Fruit fly (Drosophila melanogaster) whole organism, pupa: ENCODE measurements around the gene CG12321.

ENCODE experiments used
- CG10348 ChIP-seq: fragments of 200-800 bp; sonication (Bioruptor generic); IDR thresholded peaks from 2 replicates; pipeline ENCODE4 v1.3.6; 2022; ENCODE audit warnings: missing biosample characterization, missing genetic modification characterization
- CG12605 ChIP-seq: fragments of 200-800 bp; sonication (Bioruptor generic); IDR thresholded peaks from 2 replicates; pipeline ENCODE4 v1.3.6; 2022; ENCODE audit warnings: missing biosample characterization, missing genetic modification characterization
- CG13204 ChIP-seq: fragments of 200-800 bp; sonication (Bioruptor generic); optimal IDR thresholded peaks from 2 replicates; lab custom pipeline; 2018; ENCODE audit warnings: missing biosample characterization, mild to moderate bottlenecking, missing genetic modification characterization, moderate library complexity
- CG14655 ChIP-seq: fragments of 200-800 bp; sonication (Bioruptor generic); optimal IDR thresholded peaks from 3 replicates; lab custom pipeline; 2017; ENCODE audit warnings: mild to moderate bottlenecking, missing biosample characterization, missing genetic modification reagents, missing genetic modification characterization
- CG15710 ChIP-seq: fragments of 200-800 bp; sonication (Bioruptor generic); optimal IDR thresholded peaks from 2 replicates; lab custom pipeline; 2018; ENCODE audit warnings: missing biosample characterization, mild to moderate bottlenecking, missing genetic modification characterization, moderate library complexity
- CG17806 ChIP-seq: fragments of 200-800 bp; sonication (Bioruptor generic); optimal IDR thresholded peaks from 2 replicates; lab custom pipeline; 2018; ENCODE audit warnings: missing biosample characterization, mild to moderate bottlenecking, missing genetic modification characterization, moderate library complexity
- CG32121 ChIP-seq: fragments of 200-800 bp; sonication (Bioruptor generic); IDR thresholded peaks from 2 replicates; pipeline ENCODE4 v1.3.6; 2022; ENCODE audit warnings: missing biosample characterization, missing genetic modification characterization
- CG34367 ChIP-seq: fragments of 200-800 bp; sonication (Bioruptor generic); optimal IDR thresholded peaks from 2 replicates; lab custom pipeline; 2018; ENCODE audit warnings: missing biosample characterization, mild to moderate bottlenecking, missing genetic modification characterization
- CG4496 ChIP-seq: fragments of 200-800 bp; sonication (Bioruptor generic); IDR thresholded peaks from 3 replicates; pipeline ENCODE4 v1.3.6; 2022; ENCODE audit warnings: missing biosample characterization, missing genetic modification characterization
- CG8159 ChIP-seq: fragments of 200-800 bp; sonication (Bioruptor generic); optimal IDR thresholded peaks from 3 replicates; lab custom pipeline; 2018; ENCODE audit warnings: missing biosample characterization, mild to moderate bottlenecking, missing genetic modification characterization, moderate library complexity
- CG8301 ChIP-seq: fragments of 200-800 bp; sonication (Bioruptor generic); optimal IDR thresholded peaks from 2 replicates; lab custom pipeline; 2018; ENCODE audit warnings: missing biosample characterization, mild to moderate bottlenecking, missing genetic modification characterization
- CG9948 ChIP-seq: fragments of 200-800 bp; sonication (Bioruptor generic); optimal IDR thresholded peaks from 2 replicates; lab custom pipeline; 2018; ENCODE audit warnings: missing biosample characterization, mild to moderate bottlenecking, missing genetic modification characterization, moderate library complexity
- D1 ChIP-seq: fragments of 200-800 bp; sonication (Bioruptor generic); optimal IDR thresholded peaks from 2 replicates; lab custom pipeline; 2018; ENCODE audit warnings: missing biosample characterization, mild to moderate bottlenecking, missing genetic modification characterization, moderate library complexity
- EcR ChIP-seq: fragments of 200-800 bp; sonication (Bioruptor generic); optimal IDR thresholded peaks from 3 replicates; lab custom pipeline; 2019; ENCODE audit warnings: missing biosample characterization, missing genetic modification characterization, mild to moderate bottlenecking, moderate library complexity, missing genetic modification reagents
- Ets98B ChIP-seq: fragments of 200-800 bp; sonication (Bioruptor generic); IDR thresholded peaks from 2 replicates; pipeline ENCODE4 v1.3.6; 2022; ENCODE audit warnings: missing biosample characterization, missing genetic modification characterization
- Pif1A ChIP-seq: fragments of 200-800 bp; sonication (Bioruptor generic); optimal IDR thresholded peaks from 3 replicates; lab custom pipeline; 2016; ENCODE audit warnings: missing biosample characterization, missing genetic modification characterization
- Pif1B ChIP-seq: fragments of 200-800 bp; sonication (Bioruptor generic); optimal IDR thresholded peaks from 3 replicates; lab custom pipeline; 2016; ENCODE audit warnings: missing biosample characterization, missing genetic modification characterization
- Snoo ChIP-seq: fragments of 200-800 bp; sonication (Bioruptor generic); optimal IDR thresholded peaks from 3 replicates; lab custom pipeline; 2017; ENCODE audit warnings: missing biosample characterization, mild to moderate bottlenecking, missing genetic modification characterization, inconsistent platforms
- fd96Ca ChIP-seq: fragments of 200-800 bp; sonication (Bioruptor generic); IDR thresholded peaks from 3 replicates; pipeline ENCODE4 v1.3.6; 2022; ENCODE audit warnings: missing biosample characterization, missing genetic modification characterization
- gl ChIP-seq: fragments of 200-800 bp; sonication (Bioruptor generic); optimal IDR thresholded peaks from 2 replicates; lab custom pipeline; 2018; ENCODE audit warnings: missing biosample characterization, mild to moderate bottlenecking, missing genetic modification characterization
- rn ChIP-seq: fragments of 200-800 bp; sonication (Bioruptor generic); IDR thresholded peaks from 2 replicates; pipeline ENCODE4 v1.3.6; 2022; ENCODE audit warnings: missing biosample characterization, missing genetic modification characterization

CG12321 gene

DNA sequence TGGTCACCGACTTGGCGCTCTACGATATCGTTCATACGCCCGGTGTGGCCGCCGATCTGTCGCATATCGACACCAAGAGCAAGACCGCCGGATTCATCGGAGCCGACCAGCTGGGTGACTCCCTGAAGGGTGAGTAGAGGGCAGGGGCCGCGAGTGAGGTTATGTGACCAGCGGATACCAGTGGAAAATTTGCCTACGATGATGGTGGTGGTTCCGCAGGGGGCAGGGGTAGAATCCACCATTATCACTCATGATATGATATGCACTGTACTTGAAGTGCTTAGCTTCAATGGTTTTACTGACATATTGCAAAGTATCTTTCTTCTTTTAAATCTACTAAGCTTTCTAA, 38.3 kb upstream of the CG12321 start:
- TF ChIP-seq D1 (tag; lab: Kevin White, UChicago) (no peak), CG4496 (GFP tag; lab: Robert Waterston, UW) (peak; percentile 24; the same call in 2 of the 3 replicates), CG13204 (no peak), CG32121 (GFP tag; lab: Robert Waterston, UW) (0 out of 2 replicates have a peak, but pooled peaks have one; percentile 25), EcR (peak; percentile 73)

DNA sequence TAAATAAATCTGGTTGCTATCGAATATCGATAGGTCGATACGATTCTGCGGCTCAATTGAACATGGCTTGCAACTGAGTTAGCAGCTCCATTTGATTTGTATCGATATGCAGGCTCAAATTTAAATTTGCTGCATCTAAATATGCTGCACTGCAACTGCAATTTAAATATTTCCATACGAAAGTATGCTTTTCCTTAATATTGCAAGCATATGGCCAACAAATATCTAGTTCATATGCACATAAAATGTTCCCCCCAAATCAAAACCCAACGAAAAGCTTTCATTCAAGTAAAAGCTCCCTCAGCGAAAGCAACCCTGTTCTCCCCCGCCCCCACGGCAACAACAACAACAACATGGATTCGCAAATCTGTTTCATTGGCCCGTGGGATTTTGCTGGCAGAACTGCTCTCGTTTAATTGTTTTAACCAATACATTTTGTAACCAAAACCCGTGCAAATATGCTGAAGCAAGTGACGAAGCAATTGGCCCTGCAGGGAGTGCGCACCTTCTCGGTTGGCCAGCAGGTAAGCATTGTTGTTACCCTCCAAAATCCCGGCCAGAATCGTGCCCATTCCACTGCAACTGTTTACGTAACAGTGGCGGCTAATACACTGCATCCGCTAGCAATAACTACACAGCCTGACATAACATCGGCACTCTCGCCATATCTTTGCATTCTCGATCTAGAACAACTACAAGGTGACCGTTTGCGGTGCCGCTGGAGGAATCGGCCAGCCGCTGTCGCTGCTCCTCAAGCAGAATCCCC, 37.7 kb upstream of the CG12321 start, which contains the start of the genes CG7168 and Mdh2:
Gene CG7168, minus strand, starts transcription at position 40 of the 766 bp plus-strand sequence.
Gene Mdh2, plus strand, starts transcription at position 354 of the 766 bp plus-strand sequence.
- TF ChIP-seq EcR (peak; percentile 6), CG15710 (tag; lab: Kevin White, UChicago) (no peak)

DNA sequence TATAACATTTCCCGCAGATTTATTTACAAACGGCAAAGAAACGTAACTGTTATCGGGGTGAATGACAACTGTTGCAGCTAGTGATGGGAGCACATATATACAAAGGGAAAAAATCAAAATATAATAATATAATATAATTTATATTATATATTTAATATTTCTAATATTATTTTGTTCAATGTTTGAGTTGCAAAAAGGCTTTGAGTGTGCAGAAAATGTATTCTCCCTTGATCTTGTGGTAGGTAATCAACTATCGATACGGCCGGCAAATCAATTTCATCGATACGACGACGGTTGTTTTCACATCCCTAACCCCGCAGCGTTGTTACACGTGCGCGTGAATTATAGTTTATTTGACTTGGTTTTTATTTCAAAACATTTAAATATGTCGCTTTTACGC, 34.9 kb upstream of the CG12321 start, which contains the start of the genes mTerf5 and Non3:
Gene mTerf5, minus strand, starts transcription at position 249 of the 400 bp plus-strand sequence.
Gene Non3, plus strand, starts transcription at position 289 of the 400 bp plus-strand sequence.
- TF ChIP-seq CG9948 (tag; lab: Kevin White, UChicago) = peak; percentile 5
- peak; percentile 49 for TF ChIP-seq CG15710 (tag; lab: Kevin White, UChicago)
- TF ChIP-seq CG17806 (tag; lab: Kevin White, UChicago) = peak; percentile 37
- peak; percentile 25; the same call in 1 of the 2 replicates for TF ChIP-seq CG12605 (GFP tag; lab: Robert Waterston, UW)
- TF ChIP-seq CG32121 (GFP tag; lab: Robert Waterston, UW) = 0 out of 2 replicates have a peak, but pooled peaks have one; percentile 35
- no peak for TF ChIP-seq gl (tag; lab: Kevin White, UChicago)
- TF ChIP-seq CG8159 (tag; lab: Kevin White, UChicago) = peak; percentile 42
- TF ChIP-seq Ets98B (GFP tag; lab: Robert Waterston, UW) = peak; percentile 32; the same call in 1 of the 2 replicates
- peak; percentile 86 for TF ChIP-seq EcR
- TF ChIP-seq fd96Ca = peak; percentile 61; the same call in 2 of the 3 replicates
- peak; percentile 33 for TF ChIP-seq Snoo (tag; lab: Kevin White, UChicago)
- no peak for TF ChIP-seq CG8301 (tag; lab: Kevin White, UChicago)
- TF ChIP-seq CG13204 = no peak

dm6 chr3R:18220211-18220749, 31.8 kb upstream of the CG12321 start, which contains the start of the genes CG7988 and CG7183:
CG7988 (plus strand) TSS chr3R:18220526.
CG7183 (minus strand) TSS chr3R:18220699.
- TF ChIP-seq CG12605 (GFP tag; lab: Robert Waterston, UW) (peak; percentile 98), gl (tag; lab: Kevin White, UChicago) (peak; percentile 91), D1 (tag; lab: Kevin White, UChicago) (no peak), CG10348 (GFP tag; lab: Robert Waterston, UW) (peak; percentile 93), CG8301 (tag; lab: Kevin White, UChicago) (peak; percentile 97), Ets98B (GFP tag; lab: Robert Waterston, UW) (peak; percentile 96), Pif1B (peak; percentile 90), EcR (no peak), Pif1A (GFP tag; lab: Kevin White, UChicago) (peak; percentile 94), rn (GFP tag; lab: Robert Waterston, UW) (peak; percentile 98), CG8159 (tag; lab: Kevin White, UChicago) (peak; percentile 99), CG9948 (tag; lab: Kevin White, UChicago) (peak; percentile 99), CG15710 (tag; lab: Kevin White, UChicago) (peak; percentile 99), fd96Ca (no peak), Snoo (tag; lab: Kevin White, UChicago) (peak; percentile 98), CG34367 (tag; lab: Kevin White, UChicago) (peak; percentile 98), CG13204 (no peak), CG4496 (GFP tag; lab: Robert Waterston, UW) (peak; percentile 98), CG17806 (tag; lab: Kevin White, UChicago) (peak; percentile 98), CG14655 (GFP tag; lab: Kevin White, UChicago) (peak; percentile 96), CG32121 (GFP tag; lab: Robert Waterston, UW) (peak; percentile 98)

dm6 chr3R:18215900-18216299, 27.4 kb upstream of the CG12321 start, which contains the start of gene CG14314:
CG14314 (plus strand) TSS chr3R:18216142.
- TF ChIP-seq CG15710 (tag; lab: Kevin White, UChicago) (no peak), Snoo (tag; lab: Kevin White, UChicago) (no peak), CG8301 (tag; lab: Kevin White, UChicago) (no peak), gl (tag; lab: Kevin White, UChicago) (no peak), EcR (no peak), CG9948 (tag; lab: Kevin White, UChicago) (no peak), rn (GFP tag; lab: Robert Waterston, UW) (no peak), Pif1A (GFP tag; lab: Kevin White, UChicago) (no peak), Ets98B (GFP tag; lab: Robert Waterston, UW) (no peak), Pif1B (no peak)
- TF ChIP-seq, all 21 proteins: peak for 0

DNA sequence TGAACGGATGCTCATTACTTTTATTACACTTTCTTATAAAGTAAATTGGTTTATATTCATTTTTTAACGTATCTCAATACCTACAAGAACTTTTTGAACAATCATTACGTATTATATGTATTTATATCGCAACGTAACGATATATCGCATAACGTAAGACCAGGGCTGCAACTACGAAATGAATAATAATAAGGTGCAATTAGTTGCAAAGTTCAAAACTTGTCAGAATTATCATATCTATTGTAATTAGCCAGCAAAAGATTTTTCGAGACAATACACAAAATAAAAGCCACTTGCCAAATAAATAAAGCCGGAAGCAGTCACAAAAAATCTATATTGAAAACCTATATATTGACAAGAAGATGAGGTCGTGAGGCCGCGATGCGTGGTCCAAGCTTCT, 26.8 kb upstream of the CG12321 start:
- TF ChIP-seq Ets98B (GFP tag; lab: Robert Waterston, UW) (no peak), CG8159 (tag; lab: Kevin White, UChicago) (peak; percentile 18), CG15710 (tag; lab: Kevin White, UChicago) (peak; percentile 7), Pif1B (peak; percentile 2), CG4496 (GFP tag; lab: Robert Waterston, UW) (peak; percentile 45; the same call in 1 of the 3 replicates), CG32121 (GFP tag; lab: Robert Waterston, UW) (0 out of 2 replicates have a peak, but pooled peaks have one; percentile 13), rn (GFP tag; lab: Robert Waterston, UW) (no peak), fd96Ca (no peak), Pif1A (GFP tag; lab: Kevin White, UChicago) (peak; percentile 31)
